Worm (Caenorhabditis elegans): Measurements from ENCODE around the gene Y22D7AL.16.

The Y22D7AL.16 gene

DNA sequence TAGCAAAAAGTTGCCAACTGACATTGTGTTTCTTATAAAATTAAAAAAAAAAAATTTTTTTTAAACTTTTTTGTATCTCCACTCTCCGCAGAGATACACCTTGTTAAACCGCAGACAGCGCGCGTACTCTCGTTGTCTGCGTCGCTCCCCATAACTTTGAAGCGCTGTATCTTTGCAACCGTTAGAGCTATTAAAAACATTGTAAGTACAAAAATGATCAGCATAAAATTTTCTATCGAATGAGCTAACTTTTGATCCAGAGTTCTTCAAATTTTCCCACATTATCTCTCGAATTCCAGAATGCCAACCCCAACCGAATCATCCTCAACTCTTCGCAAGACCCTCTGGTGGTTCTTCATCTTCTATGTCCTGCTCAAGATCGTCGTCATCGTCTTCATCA lies 12.8 kb downstream of the Y22D7AL.16 start, which contains the start of gene Y22D7AL.1:
Y22D7AL.1 (plus strand) TSS at position 301 of the 400 bp plus-strand sequence.
- TF ChIP-seq him-1 (tag; optimal IDR thresholded peaks at IDR 0.05): no peak
- no peak for TF ChIP-seq F57C9.4 (tag; optimal IDR thresholded peaks at IDR 0.05)
- no peak for TF ChIP-seq let-526 (GFP tag; IDR thresholded peaks at IDR 0.05)
- TF ChIP-seq F55B11.4 (tag; optimal IDR thresholded peaks at IDR 0.05; ENCODE audit: borderline replicate concordance, insufficient read depth): no peak
- TF ChIP-seq zim-3 (tag; optimal IDR thresholded peaks at IDR 0.05): no peak
- TF ChIP-seq bed-2 (GFP tag; IDR thresholded peaks at IDR 0.05): no peak
- TF ChIP-seq cebp-2 (GFP tag; IDR thresholded peaks at IDR 0.05): no peak
- no peak for TF ChIP-seq Y56A3A.18 (GFP tag; IDR thresholded peaks at IDR 0.05)
- no peak for TF ChIP-seq ztf-22 (GFP tag; optimal IDR thresholded peaks at IDR 0.05)
- no peak for TF ChIP-seq akir-1 (GFP tag; optimal IDR thresholded peaks at IDR 0.05)
- no peak for TF ChIP-seq egl-44 (GFP tag; IDR thresholded peaks at IDR 0.05)
- no peak for TF ChIP-seq B0019.2 (GFP tag; conservative IDR thresholded peaks at IDR 0.05)
- no peak for TF ChIP-seq nhr-80 (tag; optimal IDR thresholded peaks at IDR 0.05)
- no peak for TF ChIP-seq unc-62 (GFP tag; optimal IDR thresholded peaks at IDR 0.05)
- TF ChIP-seq rec-8 (tag; optimal IDR thresholded peaks at IDR 0.05): no peak
- TF ChIP-seq ceh-79 (tag; optimal IDR thresholded peaks at IDR 0.05): no peak
- no peak for TF ChIP-seq hrde-1 (tag; optimal IDR thresholded peaks at IDR 0.05; ENCODE audit: borderline replicate concordance)

- 0 out of 2 replicates have a peak, but pooled peaks have one; percentile 66 for TF ChIP-seq cebp-2 (GFP tag; IDR thresholded peaks at IDR 0.05)
- TF ChIP-seq repo-1 (tag; optimal IDR thresholded peaks at IDR 0.05): no peak
- TF ChIP-seq tbx-9 (tag; optimal IDR thresholded peaks at IDR 0.05; ENCODE audit: borderline replicate concordance): no peak
- 0 out of 2 replicates have a peak, but pooled peaks have one; percentile 16 for TF ChIP-seq zfh-2 (GFP tag; conservative IDR thresholded peaks at IDR 0.05)
- TF ChIP-seq snpc-3.4 (tag; optimal IDR thresholded peaks at IDR 0.05): no peak
- no peak for TF ChIP-seq F39B2.1 (GFP tag; IDR thresholded peaks at IDR 0.05)
Observed at ce11 chrIII:1641163-1641562, 23.9 kb downstream of the Y22D7AL.16 start, which contains the start of gene Y22D7AL.3. Gene Y22D7AL.3, plus strand, starts transcription at chrIII:1641463.

DNA sequence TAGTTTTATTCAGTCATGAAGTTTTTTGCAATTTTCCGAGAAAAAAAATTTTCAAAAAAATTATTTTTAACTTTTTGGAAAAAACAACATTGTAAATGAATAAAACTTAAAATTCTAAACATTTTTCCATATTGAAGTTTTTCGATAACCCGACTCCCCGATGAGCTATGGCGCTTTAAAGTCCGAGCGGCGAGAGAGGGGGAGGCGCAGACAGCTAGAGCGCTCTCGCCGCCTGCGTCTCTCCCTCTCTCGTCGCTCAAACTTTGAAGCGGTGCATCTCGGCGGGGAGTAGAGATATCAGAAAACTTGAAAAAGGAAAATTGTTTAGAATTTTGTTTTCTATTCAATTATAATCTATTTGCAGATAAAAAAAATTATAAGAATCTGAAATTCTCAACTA lies 26.7 kb downstream of the Y22D7AL.16 start:
- TF ChIP-seq somi-1 (GFP tag; optimal IDR thresholded peaks at IDR 0.05) (no peak), nhr-120 (GFP tag; IDR thresholded peaks at IDR 0.05) (no peak), ztf-6 (GFP tag; IDR thresholded peaks at IDR 0.05) (no peak), lsy-27 (tag; optimal IDR thresholded peaks at IDR 0.05; ENCODE audit: borderline replicate concordance, insufficient read depth) (no peak), mes-4 (tag; optimal IDR thresholded peaks at IDR 0.05) (no peak), aptf-3 (GFP tag; IDR thresholded peaks at IDR 0.05) (no peak), Y67H2A.10 (GFP tag; conservative IDR thresholded peaks at IDR 0.05) (no peak), repo-1 (tag; optimal IDR thresholded peaks at IDR 0.05) (no peak), dpl-1 (GFP tag; optimal IDR thresholded peaks at IDR 0.05) (no peak), madf-8 (GFP tag; conservative IDR thresholded peaks at IDR 0.05) (no peak), unc-130 (GFP tag; optimal IDR thresholded peaks at IDR 0.05) (no peak), pha-4 (tag; optimal IDR thresholded peaks at IDR 0.05) (no peak), zfh-2 (GFP tag; conservative IDR thresholded peaks at IDR 0.05) (peak; percentile 65), egrh-3 (GFP tag; IDR thresholded peaks at IDR 0.05) (peak; percentile 20; the same call in 1 of the 2 replicates)

- TF ChIP-seq lsl-1 (GFP tag; optimal IDR thresholded peaks at IDR 0.05) (no peak), T26A5.8 (tag; optimal IDR thresholded peaks at IDR 0.05) (no peak), let-607 (tag; optimal IDR thresholded peaks at IDR 0.05) (no peak), nhr-179 (tag; optimal IDR thresholded peaks at IDR 0.05) (no peak), lin-26 (GFP tag; IDR thresholded peaks at IDR 0.05) (no peak), him-1 (tag; optimal IDR thresholded peaks at IDR 0.05) (no peak), T07F8.4 (tag; optimal IDR thresholded peaks at IDR 0.05) (no peak), attf-6 (GFP tag; IDR thresholded peaks at IDR 0.05) (no peak), ceh-91 (GFP tag; IDR thresholded peaks at IDR 0.05) (no peak), rpc-1 (optimal IDR thresholded peaks at IDR 0.05) (no peak), rpc-1 (tag; optimal IDR thresholded peaks at IDR 0.05) (no peak), ztf-28 (GFP tag; IDR thresholded peaks at IDR 0.05) (no peak), ekl-4 (GFP tag; IDR thresholded peaks at IDR 0.05) (no peak)
Observed at ce11 chrIII:1634270-1634669, 30.7 kb downstream of the Y22D7AL.16 start, which contains the start of gene Y22D7AL.11. Gene Y22D7AL.11, minus strand, starts transcription at chrIII:1634370.
